Fruit fly (Drosophila melanogaster) whole organism, embryonic: ENCODE results near the gene CG12182.

Experiments used
- Aef1 ChIP-seq: fragments of 200-800 bp; sonication (Bioruptor generic); IDR thresholded peaks from 3 replicates; pipeline ENCODE4 v1.3.6; 2022; ENCODE audit warnings: missing biosample characterization, missing genetic modification characterization
- CG10366 ChIP-seq: fragments of 200-800 bp; sonication (Bioruptor generic); IDR thresholded peaks from 2 replicates; pipeline ENCODE4 v1.3.6; 2022; ENCODE audit warnings: missing biosample characterization, missing genetic modification characterization
- CG11504 ChIP-seq: fragments of 200-800 bp; sonication (Bioruptor generic); optimal IDR thresholded peaks from 3 replicates; lab custom pipeline; 2019; ENCODE audit warnings: missing biosample characterization, mild to moderate bottlenecking, missing genetic modification characterization, moderate library complexity
- CG11696 ChIP-seq: fragments of 200-800 bp; sonication (Bioruptor generic); IDR thresholded peaks from 2 replicates; pipeline ENCODE4 v1.3.6; 2022; ENCODE audit warnings: missing biosample characterization, missing genetic modification characterization
- CG12104 ChIP-seq: fragments of 200-800 bp; sonication (Bioruptor generic); optimal IDR thresholded peaks from 3 replicates; lab custom pipeline; 2016; ENCODE audit warnings: missing biosample characterization, missing genetic modification characterization
- CG14014 ChIP-seq: fragments of 200-800 bp; sonication (Bioruptor generic); IDR thresholded peaks from 2 replicates; pipeline ENCODE4 v1.3.6; 2022; ENCODE audit warnings: missing biosample characterization, missing genetic modification characterization
- CG14050 ChIP-seq: fragments of 200-800 bp; sonication (Bioruptor generic); IDR thresholded peaks from 3 replicates; pipeline ENCODE4 v1.3.6; 2022; ENCODE audit warnings: missing biosample characterization, missing genetic modification characterization
- CG17568 ChIP-seq: fragments of 200-800 bp; sonication (Bioruptor generic); optimal IDR thresholded peaks from 2 replicates; lab custom pipeline; 2018; ENCODE audit warnings: missing biosample characterization, mild to moderate bottlenecking, missing genetic modification characterization, moderate library complexity
- CG18476 ChIP-seq: fragments of 200-800 bp; sonication (Bioruptor generic); optimal IDR thresholded peaks from 2 replicates; lab custom pipeline; 2016; ENCODE audit warnings: missing biosample characterization, mild to moderate bottlenecking, missing genetic modification characterization
- CG18599 ChIP-seq: fragments of 200-800 bp; sonication (Bioruptor generic); optimal IDR thresholded peaks from 3 replicates; lab custom pipeline; 2017; ENCODE audit warnings: missing biosample characterization, missing genetic modification characterization, mild to moderate bottlenecking, moderate library complexity, missing genetic modification reagents
- CG2678 ChIP-seq: fragments of 200-800 bp; sonication (Bioruptor generic); optimal IDR thresholded peaks from 3 replicates; lab custom pipeline; 2019; ENCODE audit warnings: missing biosample characterization, mild to moderate bottlenecking, missing genetic modification characterization, moderate library complexity
- CG30403 ChIP-seq: fragments of 200-800 bp; sonication (Bioruptor generic); optimal IDR thresholded peaks from 3 replicates; lab custom pipeline; 2016; ENCODE audit warnings: missing biosample characterization, missing genetic modification characterization
- CG3065 ChIP-seq: fragments of 200-800 bp; sonication (Bioruptor generic); optimal IDR thresholded peaks from 2 replicates; lab custom pipeline; 2016; ENCODE audit warnings: missing biosample characterization, missing genetic modification characterization
- CG4820 ChIP-seq: fragments of 200-800 bp; sonication (Bioruptor generic); optimal IDR thresholded peaks from 3 replicates; lab custom pipeline; 2016; ENCODE audit warnings: missing biosample characterization, missing genetic modification characterization
- CG6689 ChIP-seq: fragments of 200-800 bp; sonication (Bioruptor generic); IDR thresholded peaks from 2 replicates; pipeline ENCODE4 v1.3.6; 2022; ENCODE audit warnings: missing biosample characterization, missing genetic modification characterization
- CG6813 ChIP-seq: fragments of 200-800 bp; sonication (Bioruptor generic); optimal IDR thresholded peaks from 2 replicates; lab custom pipeline; 2017; ENCODE audit warnings: missing biosample characterization, missing genetic modification characterization, mild to moderate bottlenecking, moderate library complexity, missing genetic modification reagents
- CG6854 ChIP-seq: fragments of 200-800 bp; sonication (Bioruptor generic); optimal IDR thresholded peaks from 3 replicates; lab custom pipeline; 2017; ENCODE audit warnings: missing biosample characterization, mild to moderate bottlenecking, missing genetic modification characterization
- CG7372 ChIP-seq: fragments of 200-800 bp; sonication (Bioruptor generic); IDR thresholded peaks from 2 replicates; pipeline ENCODE4 v1.3.6; 2022; ENCODE audit warnings: missing biosample characterization, missing genetic modification characterization
- CG7839 ChIP-seq: fragments of 200-800 bp; sonication (Bioruptor generic); optimal IDR thresholded peaks from 3 replicates; lab custom pipeline; 2018; ENCODE audit warnings: missing biosample characterization, mild to moderate bottlenecking, missing genetic modification characterization, moderate library complexity
- CG8359 ChIP-seq: fragments of 200-800 bp; sonication (Bioruptor generic); optimal IDR thresholded peaks from 2 replicates; lab custom pipeline; 2017; ENCODE audit warnings: missing biosample characterization, mild to moderate bottlenecking, missing genetic modification characterization, borderline replicate concordance
- CG9817 ChIP-seq: fragments of 200-800 bp; sonication (Bioruptor generic); optimal IDR thresholded peaks from 2 replicates; lab custom pipeline; 2018; ENCODE audit warnings: missing biosample characterization, mild to moderate bottlenecking, missing genetic modification characterization, moderate library complexity
- D ChIP-seq, 2 experiments: fragments of 200-800 bp in 1 of 2; fragments of >200 bp in 1 of 2; sonication (Bioruptor generic) in 1 of 2; optimal IDR thresholded peaks; 2 replicates in 1 of 2; 3 replicates in 1 of 2; lab custom pipeline; 2017; ENCODE audit warnings: mild to moderate bottlenecking in 1 of 2, missing biosample characterization in 1 of 2, missing genetic modification characterization in 1 of 2, missing genetic modification reagents in 1 of 2
- Dek ChIP-seq: fragments of 200-800 bp; sonication (Bioruptor generic); optimal IDR thresholded peaks from 3 replicates; lab custom pipeline; 2019; ENCODE audit warnings: missing biosample characterization, mild to moderate bottlenecking, missing genetic modification characterization, moderate library complexity
- Drgx ChIP-seq: fragments of 200-800 bp; sonication (Bioruptor generic); IDR thresholded peaks from 2 replicates; pipeline ENCODE4 v1.3.6; 2022; ENCODE audit warnings: missing biosample characterization, missing genetic modification characterization
- Eip74EF ChIP-seq, 2 experiments: fragments of 200-800 bp in 1 of 2; fragments of >200 bp in 1 of 2; sonication (Bioruptor generic) in 1 of 2; optimal IDR thresholded peaks; 2 replicates each; lab custom pipeline; 2017 to 2019; ENCODE audit warnings: missing biosample characterization in 2 of 2, missing genetic modification characterization in 2 of 2, mild to moderate bottlenecking in 1 of 2, moderate library complexity in 1 of 2
- Fer2 ChIP-seq: fragments of 200-800 bp; sonication (Bioruptor generic); optimal IDR thresholded peaks from 2 replicates; lab custom pipeline; 2018; ENCODE audit warnings: missing biosample characterization, mild to moderate bottlenecking, missing genetic modification characterization, moderate library complexity
- Gug ChIP-seq: fragments of 200-800 bp; sonication (Bioruptor generic); IDR thresholded peaks from 4 replicates; pipeline ENCODE4 v1.3.6; 2022; ENCODE audit warnings: missing biosample characterization, missing genetic modification characterization
- Lpt ChIP-seq: fragments of >200 bp; optimal IDR thresholded peaks from 2 replicates; lab custom pipeline; 2018; ENCODE audit warnings: missing biosample characterization, missing genetic modification characterization
- Nf-YC ChIP-seq: fragments of 200-800 bp; optimal IDR thresholded peaks from 3 replicates; lab custom pipeline; 2019; ENCODE audit warnings: missing biosample characterization, mild to moderate bottlenecking, missing genetic modification characterization, moderate library complexity
- Opbp ChIP-seq: fragments of 200-800 bp; sonication (Bioruptor generic); IDR thresholded peaks from 3 replicates; pipeline ENCODE4 v1.3.6; 2022; ENCODE audit warnings: missing biosample characterization, missing genetic modification characterization; ENCODE audit not compliant: partially characterized antibody
- PHDP ChIP-seq: fragments of 200-800 bp; sonication (Bioruptor generic); optimal IDR thresholded peaks from 3 replicates; lab custom pipeline; 2018; ENCODE audit warnings: missing biosample characterization, mild to moderate bottlenecking, missing genetic modification characterization, moderate library complexity
- Ptx1 ChIP-seq: fragments of 200-800 bp; sonication (Bioruptor generic); IDR thresholded peaks from 2 replicates; pipeline ENCODE4 v1.3.6; 2022; ENCODE audit warnings: missing biosample characterization, missing genetic modification characterization
- Rfx ChIP-seq: fragments of 200-800 bp; sonication (Bioruptor generic); IDR thresholded peaks from 2 replicates; pipeline ENCODE4 v1.3.6; 2022; ENCODE audit warnings: missing biosample characterization, missing genetic modification characterization
- Sox100B ChIP-seq: fragments of 200-800 bp; sonication (Bioruptor generic); optimal IDR thresholded peaks from 3 replicates; lab custom pipeline; 2018; ENCODE audit warnings: missing biosample characterization, mild to moderate bottlenecking, missing genetic modification characterization
- Sry-β ChIP-seq: fragments of 200-800 bp; sonication (Bioruptor generic); optimal IDR thresholded peaks from 2 replicates; lab custom pipeline; 2018; ENCODE audit warnings: missing biosample characterization, mild to moderate bottlenecking, missing genetic modification characterization, moderate library complexity
- Stat92E ChIP-seq, 3 experiments: fragments of >200 bp in 2 of 3; fragments of 200-800 bp in 1 of 3; sonication (Bioruptor generic) in 1 of 3; optimal IDR thresholded peaks; 2 replicates each; lab custom pipeline; 2017 to 2019; ENCODE audit warnings: missing biosample characterization in 3 of 3, missing genetic modification characterization in 3 of 3, mild to moderate bottlenecking in 1 of 3, moderate library complexity in 1 of 3
- Xrp1 ChIP-seq: fragments of 200-800 bp; sonication (Bioruptor generic); IDR thresholded peaks from 2 replicates; pipeline ENCODE4 v1.3.6; 2022; ENCODE audit warnings: missing biosample characterization, missing genetic modification characterization
- aop ChIP-seq: fragments of 200-800 bp; sonication (Bioruptor generic); IDR thresholded peaks from 2 replicates; pipeline ENCODE4 v1.3.6; 2022; ENCODE audit warnings: missing biosample characterization, missing genetic modification characterization
- eve ChIP-seq, 2 experiments: fragments of >200 bp; optimal IDR thresholded peaks; 2 replicates each; lab custom pipeline; 2017; ENCODE audit warnings: missing biosample characterization in 2 of 2, missing genetic modification characterization in 2 of 2
- gem ChIP-seq: fragments of 200-800 bp; sonication (Bioruptor generic); optimal IDR thresholded peaks from 2 replicates; lab custom pipeline; 2019; ENCODE audit warnings: missing biosample characterization, mild to moderate bottlenecking, missing genetic modification characterization, moderate library complexity
- klu ChIP-seq: fragments of 200-800 bp; sonication (Bioruptor generic); IDR thresholded peaks from 2 replicates; pipeline ENCODE4 v1.3.6; 2022; ENCODE audit warnings: missing biosample characterization, missing genetic modification characterization
- odd ChIP-seq: fragments of 200-800 bp; sonication (Bioruptor generic); optimal IDR thresholded peaks from 2 replicates; lab custom pipeline; 2017; ENCODE audit warnings: missing biosample characterization, mild to moderate bottlenecking, missing genetic modification characterization
- org-1 ChIP-seq: fragments of 200-800 bp; sonication (Bioruptor generic); optimal IDR thresholded peaks from 2 replicates; lab custom pipeline; 2017; ENCODE audit warnings: missing biosample characterization, missing genetic modification characterization
- p53 ChIP-seq: fragments of 200-800 bp; sonication (Bioruptor generic); optimal IDR thresholded peaks from 2 replicates; lab custom pipeline; 2016; ENCODE audit warnings: missing biosample characterization, missing genetic modification characterization
- phol ChIP-seq: fragments of 200-800 bp; sonication (Bioruptor generic); optimal IDR thresholded peaks from 3 replicates; lab custom pipeline; 2018; ENCODE audit warnings: missing biosample characterization, mild to moderate bottlenecking, missing genetic modification characterization, moderate library complexity
- slbo ChIP-seq: fragments of 200-800 bp; sonication (Bioruptor generic); IDR thresholded peaks from 2 replicates; pipeline ENCODE4 v1.3.6; 2022; ENCODE audit warnings: missing biosample characterization, missing genetic modification characterization
- sob ChIP-seq: fragments of 200-800 bp; sonication (Bioruptor generic); IDR thresholded peaks from 2 replicates; pipeline ENCODE4 v1.3.6; 2022; ENCODE audit warnings: missing biosample characterization, missing genetic modification characterization
- sqz ChIP-seq: fragments of 200-800 bp; sonication (Bioruptor generic); optimal IDR thresholded peaks from 3 replicates; lab custom pipeline; 2018; ENCODE audit warnings: missing biosample characterization, mild to moderate bottlenecking, missing genetic modification characterization
- tgo ChIP-seq: fragments of 200-800 bp; sonication (Bioruptor generic); IDR thresholded peaks from 3 replicates; pipeline ENCODE4 v1.3.6; 2022; ENCODE audit warnings: missing biosample characterization, missing genetic modification characterization

Gene CG12182

dm6 chr3L:2581857-2582256, 17.5 kb downstream of the CG12182 start (continued):
- TF ChIP-seq CG6813 (GFP tag; lab: Kevin White, UChicago) (no peak), Nf-YC (tag; lab: Kevin White, UChicago) (no peak), Dek (tag; lab: Kevin White, UChicago) (no peak), CG7372 (no peak), CG18476 (GFP tag; lab: Kevin White, UChicago) (no peak), CG6689 (GFP tag; lab: Robert Waterston, UW) (peak; percentile 21; the same call in 1 of the 2 replicates), Aef1 (0 out of 3 replicates have a peak, but pooled peaks have one; percentile 11), Drgx (GFP tag; lab: Robert Waterston, UW) (peak; percentile 1; the same call in 1 of the 2 replicates), CG11504 (tag; lab: Kevin White, UChicago) (peak; percentile 48), phol (tag; lab: Kevin White, UChicago) (peak; percentile 11), Sox100B (peak; percentile 47), Stat92E (GFP tag; optimal IDR thresholded peaks at IDR 0.05; lab: Kevin White, UChicago) (no peak), CG4820 (GFP tag; lab: Kevin White, UChicago) (no peak), tgo (GFP tag; lab: Robert Waterston, UW) (peak; percentile 36; the same call in 2 of the 3 replicates), org-1 (GFP tag; lab: Kevin White, UChicago) (no peak), PHDP (tag; lab: Kevin White, UChicago) (peak; percentile 4), D (optimal IDR thresholded peaks at IDR 0.05; lab: Kevin White, UChicago) (no peak), D (GFP tag; optimal IDR thresholded peaks at IDR 0.05; lab: Kevin White, UChicago) (no peak), CG2678 (tag; lab: Kevin White, UChicago) (peak; percentile 21), odd (GFP tag; lab: Kevin White, UChicago) (no peak), CG9817 (tag; lab: Kevin White, UChicago) (peak; percentile 11), Lpt (GFP tag; lab: Kevin White, UChicago) (no peak), Ptx1 (GFP tag; lab: Robert Waterston, UW) (peak; percentile 79), Fer2 (tag; lab: Kevin White, UChicago) (no peak), CG3065 (no peak), eve (GFP tag; optimal IDR thresholded peaks at IDR 0.05; lab: Kevin White, UChicago) (peak in 1 of 2 experiments; percentile 1), CG17568 (GFP tag; lab: Kevin White, UChicago) (no peak), sob (no peak), CG14050 (GFP tag; lab: Robert Waterston, UW) (0 out of 3 replicates have a peak, but pooled peaks have one; percentile 24), CG11696 (GFP tag; lab: Robert Waterston, UW) (peak; percentile 18; the same call in 1 of the 2 replicates), CG14014 (GFP tag; lab: Robert Waterston, UW) (peak; percentile 35; the same call in 1 of the 2 replicates), Eip74EF (GFP tag; optimal IDR thresholded peaks at IDR 0.05; lab: Kevin White, UChicago) (peak in 1 of 2 experiments; percentile 4), CG6854 (peak; percentile 1), CG7839 (tag; lab: Kevin White, UChicago) (peak; percentile 66), CG8359 (GFP tag; lab: Kevin White, UChicago) (no peak), CG30403 (GFP tag; lab: Kevin White, UChicago) (peak; percentile 7), CG12104 (GFP tag; lab: Kevin White, UChicago) (no peak), Opbp (GFP tag; lab: Robert Waterston, UW) (no peak), CG10366 (GFP tag; lab: Robert Waterston, UW) (peak; percentile 35; the same call in 1 of the 2 replicates), klu (GFP tag; lab: Robert Waterston, UW) (0 out of 2 replicates have a peak, but pooled peaks have one; percentile 12), Gug (GFP tag; lab: Robert Waterston, UW) (0 out of 4 replicates have a peak, but pooled peaks have one; percentile 7), Sry-β (GFP tag; lab: Kevin White, UChicago) (no peak), sqz (GFP tag; lab: Kevin White, UChicago) (no peak), p53 (GFP tag; lab: Kevin White, UChicago) (no peak), Rfx (peak; percentile 59), slbo (GFP tag; lab: Robert Waterston, UW) (peak; percentile 48), aop (GFP tag; lab: Robert Waterston, UW) (no peak), Xrp1 (GFP tag; lab: Robert Waterston, UW) (peak; percentile 24; the same call in 1 of the 2 replicates), CG18599 (GFP tag; lab: Kevin White, UChicago) (no peak), gem (tag; lab: Kevin White, UChicago) (peak; percentile 32)
